Fruit fly (Drosophila melanogaster): ENCODE data around the gene CG31975.

Gene CG31975

DNA sequence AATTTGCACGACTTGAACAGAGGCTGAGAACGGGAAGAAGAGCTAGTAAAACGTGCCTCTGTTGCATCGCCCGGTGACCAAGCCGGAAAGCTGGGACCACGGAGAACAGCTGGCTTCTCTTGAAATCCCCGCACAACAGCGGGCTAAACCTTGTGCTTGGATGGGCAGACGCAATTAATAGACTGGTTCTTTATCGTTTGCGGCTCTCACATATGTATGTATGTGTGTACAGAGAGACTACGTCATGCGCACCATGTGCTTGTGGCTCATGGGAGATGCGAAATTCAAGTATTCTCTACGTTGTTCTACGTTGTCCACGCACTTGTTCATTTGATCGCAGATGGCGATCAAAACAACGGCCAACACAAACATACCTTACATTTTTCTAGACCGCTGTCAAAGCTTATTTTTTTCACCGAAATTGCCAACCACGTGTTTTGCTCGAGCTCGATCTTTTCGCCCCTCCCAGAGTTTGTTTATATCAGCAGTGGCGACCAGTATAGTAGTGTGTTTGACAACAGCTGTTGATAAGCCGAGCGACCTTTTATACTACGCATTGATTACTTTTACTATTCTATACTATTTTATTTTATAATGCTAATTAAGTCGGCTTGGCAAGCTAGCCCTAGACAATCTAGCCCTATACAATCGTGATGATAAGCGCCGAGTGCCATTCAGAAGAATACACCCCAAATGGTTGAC, 31.5 kb downstream of the CG31975 start (continued):
- TF ChIP-seq Vsx1 (GFP tag; optimal IDR thresholded peaks at IDR 0.05): peak; percentile 58
- TF ChIP-seq Side (GFP tag; optimal IDR thresholded peaks at IDR 0.05): no peak
- TF ChIP-seq CG34224 (GFP tag; IDR thresholded peaks at IDR 0.05; ENCODE audit: partially characterized antibody): peak; percentile 44; the same call in 1 of the 3 replicates
- TF ChIP-seq CG2116 (GFP tag; optimal IDR thresholded peaks at IDR 0.05): no peak
- no peak for TF ChIP-seq Ravus (GFP tag; IDR thresholded peaks at IDR 0.05)
- TF ChIP-seq CG8290 (GFP tag; optimal IDR thresholded peaks at IDR 0.05): no peak
- TF ChIP-seq CG8290 (tag; optimal IDR thresholded peaks at IDR 0.05): no peak
- no peak for TF ChIP-seq Mad (GFP tag; optimal IDR thresholded peaks at IDR 0.05)
- peak; percentile 88 for TF ChIP-seq twi (tag; optimal IDR thresholded peaks at IDR 0.05)
- no peak for TF ChIP-seq CG5180 (GFP tag; optimal IDR thresholded peaks at IDR 0.05)
- peak; percentile 87 for TF ChIP-seq sd (tag; optimal IDR thresholded peaks at IDR 0.05)
- TF ChIP-seq abd-A (tag; optimal IDR thresholded peaks at IDR 0.05): peak; percentile 66
- no peak for TF ChIP-seq CG6813 (GFP tag; optimal IDR thresholded peaks at IDR 0.05)
- TF ChIP-seq Aef1 (GFP tag; IDR thresholded peaks at IDR 0.05): no peak
- TF ChIP-seq YL-1 (GFP tag; optimal IDR thresholded peaks at IDR 0.05): peak; percentile 10
- TF ChIP-seq ato (GFP tag; IDR thresholded peaks at IDR 0.05; ENCODE audit: partially characterized antibody): no peak
- no peak for TF ChIP-seq phol (tag; optimal IDR thresholded peaks at IDR 0.05)
- TF ChIP-seq ATbp (GFP tag; optimal IDR thresholded peaks at IDR 0.05): no peak
- TF ChIP-seq BEAF-32 (GFP tag; optimal IDR thresholded peaks at IDR 0.05): no peak
- TF ChIP-seq grn (GFP tag; optimal IDR thresholded peaks at IDR 0.05): peak; percentile 32
- TF ChIP-seq CG13894 (tag; optimal IDR thresholded peaks at IDR 0.05): peak; percentile 51
- no peak for TF ChIP-seq Nf-YA (GFP tag; IDR thresholded peaks at IDR 0.05)
- no peak for TF ChIP-seq CG4328 (GFP tag; optimal IDR thresholded peaks at IDR 0.05)
- no peak for TF ChIP-seq grau (tag; optimal IDR thresholded peaks at IDR 0.05)
- no peak for TF ChIP-seq wek (GFP tag; optimal IDR thresholded peaks at IDR 0.05)
- TF ChIP-seq Oli (tag; optimal IDR thresholded peaks at IDR 0.05): no peak
- TF ChIP-seq cato (GFP tag; optimal IDR thresholded peaks at IDR 0.05; ENCODE audit: borderline replicate concordance): no peak
- TF ChIP-seq CTCF (GFP tag; optimal IDR thresholded peaks at IDR 0.05): no peak
- no peak for TF ChIP-seq pnt (GFP tag; optimal IDR thresholded peaks at IDR 0.05)
- TF ChIP-seq CG7745 (tag; optimal IDR thresholded peaks at IDR 0.05): no peak
- peak; percentile 88 for TF ChIP-seq sug (tag; optimal IDR thresholded peaks at IDR 0.05)
- TF ChIP-seq CG4730 (GFP tag; IDR thresholded peaks at IDR 0.05): no peak
- TF ChIP-seq Dip3 (GFP tag; optimal IDR thresholded peaks at IDR 0.05): no peak
- no peak for TF ChIP-seq CG42726 (GFP tag; IDR thresholded peaks at IDR 0.05; ENCODE audit: partially characterized antibody)
- TF ChIP-seq CG30431 (GFP tag; optimal IDR thresholded peaks at IDR 0.05): no peak
- no peak for TF ChIP-seq otp (GFP tag; IDR thresholded peaks at IDR 0.05)
- no peak for TF ChIP-seq CG11695 (GFP tag; IDR thresholded peaks at IDR 0.05)
- TF ChIP-seq CG31441 (GFP tag; IDR thresholded peaks at IDR 0.05): no peak
- TF ChIP-seq slou (GFP tag; optimal IDR thresholded peaks at IDR 0.05): no peak
- TF ChIP-seq lbe (GFP tag; optimal IDR thresholded peaks at IDR 0.05): no peak
- no peak for TF ChIP-seq CG4424 (GFP tag; optimal IDR thresholded peaks at IDR 0.05)
- TF ChIP-seq corto (GFP tag; optimal IDR thresholded peaks at IDR 0.05): no peak
- no peak for TF ChIP-seq Myb (GFP tag; optimal IDR thresholded peaks at IDR 0.05)
- TF ChIP-seq nom (GFP tag; optimal IDR thresholded peaks at IDR 0.05): peak; percentile 34
- TF ChIP-seq danr (GFP tag; IDR thresholded peaks at IDR 0.05): no peak
- TF ChIP-seq CG34376 (GFP tag; optimal IDR thresholded peaks at IDR 0.05): peak; percentile 90
- TF ChIP-seq CG12155 (GFP tag; optimal IDR thresholded peaks at IDR 0.05): no peak
- TF ChIP-seq CkIIα-i1 (GFP tag; IDR thresholded peaks at IDR 0.05): no peak
- no peak for TF ChIP-seq CG1024 (GFP tag; IDR thresholded peaks at IDR 0.05)
- TF ChIP-seq org-1 (GFP tag; optimal IDR thresholded peaks at IDR 0.05): no peak
- no peak for TF ChIP-seq HLHmδ (GFP tag; optimal IDR thresholded peaks at IDR 0.05)
